Worm (Caenorhabditis elegans) whole organism, L4 larva: ENCODE results near the gene T14G8.3.

Experiments used
- F10B5.3 ChIP-seq: sonication (generic microtip); optimal IDR thresholded peaks from 2 replicates; lab custom pipeline; 2016; ENCODE audit warnings: mild to moderate bottlenecking, missing genetic modification characterization, missing compliant biosample characterization
- F37D6.2 ChIP-seq: sonication (generic microtip); optimal IDR thresholded peaks from 2 replicates; lab custom pipeline; 2016; ENCODE audit warnings: mild to moderate bottlenecking, missing genetic modification characterization, missing compliant biosample characterization
- T20F7.1 ChIP-seq: fragments of 200-800 bp; sonication (Bioruptor generic); optimal IDR thresholded peaks from 2 replicates; lab custom pipeline; 2018; ENCODE audit warnings: mild to moderate bottlenecking, missing genetic modification characterization, missing compliant biosample characterization
- T26A8.4 ChIP-seq: fragments of 200-800 bp; sonication (Bioruptor generic); IDR thresholded peaks from 2 replicates; pipeline ENCODE4 v1.3.6; 2022; ENCODE audit warnings: missing genetic modification characterization, missing compliant biosample characterization
- ZK337.2 ChIP-seq: fragments of 200-800 bp; sonication (Bioruptor generic); IDR thresholded peaks from 2 replicates; pipeline ENCODE4 v1.3.6; 2022; ENCODE audit warnings: missing genetic modification reagents, missing genetic modification characterization, missing compliant biosample characterization
- ZK546.5 ChIP-seq, 2 experiments: sonication (generic microtip); optimal IDR thresholded peaks; 2 replicates each; lab custom pipeline; 2017; ENCODE audit warnings: missing biosample characterization in 2 of 2, missing genetic modification characterization in 2 of 2
- ama-1 ChIP-seq: fragments of 150-350 bp; optimal IDR thresholded peaks from 2 replicates; lab custom pipeline; 2014; ENCODE audit warnings: inconsistent platforms, mixed read lengths
- attf-4 ChIP-seq: sonication (generic microtip); optimal IDR thresholded peaks from 3 replicates; lab custom pipeline; 2017; ENCODE audit warnings: missing biosample characterization, missing genetic modification characterization
- ceh-44 ChIP-seq: fragments of 200-800 bp; sonication (Bioruptor generic); IDR thresholded peaks from 2 replicates; pipeline ENCODE4 v1.3.6; 2022; ENCODE audit warnings: missing genetic modification reagents, missing genetic modification characterization, missing compliant biosample characterization
- ctbp-1 ChIP-seq: fragments of 200-800 bp; sonication (Bioruptor generic); IDR thresholded peaks from 2 replicates; pipeline ENCODE4 v1.3.6; 2022; ENCODE audit warnings: missing genetic modification reagents, missing genetic modification characterization, missing compliant biosample characterization
- daf-16 ChIP-seq, 3 experiments: sonication (generic microtip); optimal IDR thresholded peaks; 2 replicates each; lab custom pipeline; 2016 to 2017; ENCODE audit warnings: missing genetic modification characterization in 3 of 3, missing genetic modification reagents in 3 of 3, mild to moderate bottlenecking in 2 of 3, missing compliant biosample characterization in 2 of 3, missing biosample characterization in 1 of 3, moderate library complexity in 1 of 3
- daf-19 ChIP-seq: fragments of 200-800 bp; sonication (Bioruptor generic); conservative IDR thresholded peaks from 2 replicates; pipeline ENCODE4 v1.3.6; 2022; ENCODE audit warnings: missing genetic modification characterization, missing compliant biosample characterization
- dmd-6 ChIP-seq: fragments of 200-800 bp; sonication (Bioruptor generic); IDR thresholded peaks from 2 replicates; pipeline ENCODE4 v1.3.6; 2022; ENCODE audit warnings: missing genetic modification reagents, missing genetic modification characterization, missing compliant biosample characterization
- dmd-8 ChIP-seq: fragments of 200-800 bp; sonication (Bioruptor generic); IDR thresholded peaks from 2 replicates; pipeline ENCODE4 v1.3.6; 2022; ENCODE audit warnings: missing genetic modification characterization, missing compliant biosample characterization
- dpl-1 ChIP-seq: fragments of 150-350 bp; optimal IDR thresholded peaks from 2 replicates; lab custom pipeline; 2014; ENCODE audit warnings: missing biosample characterization, missing genetic modification reagents, missing genetic modification characterization
- duxl-1 ChIP-seq: sonication (generic microtip); optimal IDR thresholded peaks from 2 replicates; lab custom pipeline; 2016; ENCODE audit warnings: mild to moderate bottlenecking, missing genetic modification characterization, moderate library complexity, missing compliant biosample characterization; ENCODE audit not compliant: poor library complexity
- dve-1 ChIP-seq: sonication (generic microtip); optimal IDR thresholded peaks from 2 replicates; lab custom pipeline; 2017; ENCODE audit warnings: antibody characterized with exemption, mild to moderate bottlenecking, missing genetic modification characterization, missing compliant biosample characterization; ENCODE audit not compliant: insufficient read depth
- egl-43 ChIP-seq: fragments of 200-800 bp; sonication (Bioruptor generic); IDR thresholded peaks from 2 replicates; pipeline ENCODE4 v1.3.6; 2022; ENCODE audit warnings: missing genetic modification reagents, missing genetic modification characterization, missing compliant biosample characterization
- hif-1 ChIP-seq, 2 experiments: sonication (generic microtip); optimal IDR thresholded peaks; 2 replicates each; lab custom pipeline; 2016 to 2017; ENCODE audit warnings: missing compliant biosample characterization in 2 of 2, missing genetic modification characterization in 2 of 2, missing genetic modification reagents in 2 of 2, missing genotype in 2 of 2, mild to moderate bottlenecking in 1 of 2
- hlh-30 ChIP-seq: sonication (generic microtip); optimal IDR thresholded peaks from 2 replicates; lab custom pipeline; 2017; ENCODE audit warnings: antibody characterized with exemption, mild to moderate bottlenecking, missing genetic modification characterization, missing compliant biosample characterization; ENCODE audit not compliant: insufficient read depth
- hmg-1.1 ChIP-seq: fragments of 200-800 bp; sonication (Bioruptor generic); IDR thresholded peaks from 2 replicates; pipeline ENCODE4 v1.3.6; 2022; ENCODE audit warnings: missing genetic modification reagents, missing genetic modification characterization, missing compliant biosample characterization
- lin-1 ChIP-seq: fragments of 200-800 bp; sonication (Bioruptor generic); IDR thresholded peaks from 2 replicates; pipeline ENCODE4 v1.3.6; 2022; ENCODE audit warnings: missing genetic modification reagents, missing genetic modification characterization, missing compliant biosample characterization
- lin-13 ChIP-seq: fragments of 150-350 bp; optimal IDR thresholded peaks from 2 replicates; lab custom pipeline; 2014; ENCODE audit warnings: missing biosample characterization, missing genetic modification reagents, missing genetic modification characterization
- lin-29 ChIP-seq: fragments of 200-800 bp; sonication (Bioruptor generic); IDR thresholded peaks from 2 replicates; pipeline ENCODE4 v1.3.6; 2022; ENCODE audit warnings: missing genetic modification reagents, missing genetic modification characterization, missing compliant biosample characterization
- lin-38 ChIP-seq: fragments of 200-800 bp; sonication (Bioruptor generic); IDR thresholded peaks from 2 replicates; pipeline ENCODE4 v1.3.6; 2022; ENCODE audit warnings: missing genetic modification reagents, missing genetic modification characterization, missing compliant biosample characterization
- mdl-1 ChIP-seq, 2 experiments: fragments of 150-350 bp in 1 of 2; sonication (generic microtip) in 1 of 2; optimal IDR thresholded peaks; 2 replicates each; lab custom pipeline; 2014 to 2017; ENCODE audit warnings: missing biosample characterization in 2 of 2, missing genetic modification characterization in 2 of 2
- mep-1 ChIP-seq: fragments of 150-350 bp; sonication (generic microtip); optimal IDR thresholded peaks from 3 replicates; lab custom pipeline; 2014; ENCODE audit warnings: missing biosample characterization, missing genetic modification characterization
- nhr-102 ChIP-seq: sonication (generic microtip); optimal IDR thresholded peaks from 2 replicates; lab custom pipeline; 2016; ENCODE audit warnings: mild to moderate bottlenecking, missing genetic modification characterization, moderate library complexity, missing compliant biosample characterization
- nhr-111 ChIP-seq: fragments of 200-800 bp; sonication (Bioruptor generic); optimal IDR thresholded peaks from 2 replicates; lab custom pipeline; 2018; ENCODE audit warnings: mild to moderate bottlenecking, missing genetic modification characterization, missing compliant biosample characterization
- nhr-237 ChIP-seq: sonication (generic microtip); optimal IDR thresholded peaks from 2 replicates; lab custom pipeline; 2017; ENCODE audit warnings: missing biosample characterization, missing genetic modification characterization
- nhr-25 ChIP-seq: sonication (generic microtip); optimal IDR thresholded peaks from 2 replicates; lab custom pipeline; 2017; ENCODE audit warnings: missing genetic modification characterization, mild to moderate bottlenecking, missing compliant biosample characterization, antibody characterized with exemption, moderate library complexity, borderline replicate concordance; ENCODE audit not compliant: insufficient read depth
- nhr-41 ChIP-seq: fragments of 200-800 bp; sonication (Bioruptor generic); IDR thresholded peaks from 2 replicates; pipeline ENCODE4 v1.3.6; 2022; ENCODE audit warnings: missing genetic modification reagents, missing genetic modification characterization, missing compliant biosample characterization
- nhr-42 ChIP-seq: fragments of 200-800 bp; sonication (Bioruptor generic); IDR thresholded peaks from 2 replicates; pipeline ENCODE4 v1.3.6; 2022; ENCODE audit warnings: missing genetic modification characterization, missing compliant biosample characterization
- nhr-48 ChIP-seq: sonication (generic microtip); optimal IDR thresholded peaks from 2 replicates; lab custom pipeline; 2016; ENCODE audit warnings: mild to moderate bottlenecking, missing genetic modification characterization, missing compliant biosample characterization
- nhr-6 ChIP-seq: fragments of 150-350 bp; optimal IDR thresholded peaks from 2 replicates; lab custom pipeline; 2014; ENCODE audit warnings: missing biosample characterization, missing genetic modification characterization
- nhr-76 ChIP-seq: fragments of 150-350 bp; optimal IDR thresholded peaks from 2 replicates; lab custom pipeline; 2014; ENCODE audit warnings: missing biosample characterization, missing genetic modification characterization
- php-3 ChIP-seq: fragments of 200-800 bp; sonication (Bioruptor generic); IDR thresholded peaks from 2 replicates; pipeline ENCODE4 v1.3.6; 2022; ENCODE audit warnings: missing genetic modification reagents, missing genetic modification characterization, missing compliant biosample characterization
- pqm-1 ChIP-seq: sonication (generic microtip); optimal IDR thresholded peaks from 2 replicates; lab custom pipeline; 2017; ENCODE audit warnings: missing biosample characterization, missing genetic modification characterization
- set-16 ChIP-seq: fragments of 200-800 bp; sonication (Bioruptor generic); IDR thresholded peaks from 2 replicates; pipeline ENCODE4 v1.3.6; 2022; ENCODE audit warnings: missing genetic modification reagents, missing genetic modification characterization, missing compliant biosample characterization
- snpc-1.2 ChIP-seq: fragments of 200-800 bp; sonication (Bioruptor generic); IDR thresholded peaks from 2 replicates; pipeline ENCODE4 v1.3.6; 2022; ENCODE audit warnings: missing genetic modification reagents, missing genetic modification characterization, missing compliant biosample characterization
- snpc-4 ChIP-seq: fragments of 150-350 bp; optimal IDR thresholded peaks from 2 replicates; lab custom pipeline; 2014; ENCODE audit warnings: missing biosample characterization, missing genetic modification characterization
- spr-3 ChIP-seq: fragments of 200-800 bp; sonication (Bioruptor generic); optimal IDR thresholded peaks from 2 replicates; lab custom pipeline; 2018; ENCODE audit warnings: mild to moderate bottlenecking, missing genetic modification characterization, missing compliant biosample characterization
- tra-1 ChIP-seq: fragments of 200-800 bp; sonication (Bioruptor generic); IDR thresholded peaks from 2 replicates; pipeline ENCODE4 v1.3.6; 2022; ENCODE audit warnings: missing genetic modification reagents, missing genetic modification characterization, missing compliant biosample characterization
- unc-130 ChIP-seq: sonication (generic microtip); optimal IDR thresholded peaks from 2 replicates; lab custom pipeline; 2016; ENCODE audit warnings: missing genetic modification reagents, missing genetic modification characterization, missing compliant biosample characterization
- unc-39 ChIP-seq: sonication (generic microtip); optimal IDR thresholded peaks from 2 replicates; lab custom pipeline; 2017; ENCODE audit warnings: missing biosample characterization, missing genetic modification characterization
- unc-62 ChIP-seq, 3 experiments: fragments of 150-350 bp in 1 of 3; sonication (generic microtip); optimal IDR thresholded peaks in 2 of 3; peaks in 1 of 3; 1 replicate in 1 of 3; 2 replicates in 2 of 3; lab custom pipeline; 2014 to 2017; ENCODE audit warnings: missing biosample characterization in 3 of 3, missing genetic modification characterization in 3 of 3, missing genetic modification reagents in 3 of 3, missing genotype in 1 of 3
- vab-7 ChIP-seq: fragments of 200-800 bp; sonication (Bioruptor generic); IDR thresholded peaks from 2 replicates; pipeline ENCODE4 v1.3.6; 2022; ENCODE audit warnings: missing genetic modification reagents, missing genetic modification characterization, missing compliant biosample characterization
- zag-1 ChIP-seq: fragments of 150-350 bp; optimal IDR thresholded peaks from 2 replicates; lab custom pipeline; 2014; ENCODE audit warnings: missing biosample characterization, missing genetic modification characterization
- zfp-2 ChIP-seq: sonication (generic microtip); optimal IDR thresholded peaks from 2 replicates; lab custom pipeline; 2016; ENCODE audit warnings: mild to moderate bottlenecking, missing genetic modification characterization, missing compliant biosample characterization
- zip-2 ChIP-seq: fragments of 150-350 bp; optimal IDR thresholded peaks from 2 replicates; lab custom pipeline; 2014; ENCODE audit warnings: missing biosample characterization, missing genetic modification characterization
- ztf-11 ChIP-seq: fragments of 150-350 bp; optimal IDR thresholded peaks from 2 replicates; lab custom pipeline; 2014; ENCODE audit warnings: missing biosample characterization, missing genetic modification characterization

The T14G8.3 gene

DNA sequence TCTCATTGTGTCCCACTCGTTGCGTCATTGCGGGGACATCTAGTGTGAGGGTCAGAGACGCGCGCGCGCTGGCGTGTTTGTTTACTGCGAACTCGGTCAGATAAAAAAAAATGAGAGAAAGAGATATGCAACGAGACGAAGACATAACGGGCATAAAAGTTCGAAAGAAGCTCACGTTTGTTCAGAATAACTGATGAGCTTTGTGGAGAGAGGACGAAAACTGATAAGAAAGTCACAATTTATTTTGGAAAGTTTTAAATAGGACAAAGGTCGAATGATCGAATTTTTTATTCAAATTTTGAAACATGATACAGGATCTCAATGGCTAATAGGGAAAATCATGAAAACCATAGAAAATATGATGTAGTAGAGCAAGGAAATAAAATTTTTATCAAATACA, 8.0 kb upstream of the T14G8.3 start:
- no peak for TF ChIP-seq dmd-8 (GFP tag; lab: Robert Waterston, UW)
- TF ChIP-seq nhr-48, result peak; percentile 4
- TF ChIP-seq unc-39 (tag; lab: Kevin White, UChicago), result no peak
- TF ChIP-seq nhr-6 (tag; lab: Kevin White, UChicago), result no peak
- TF ChIP-seq ZK337.2 (GFP tag; lab: Robert Waterston, UW), result no peak
- no peak for TF ChIP-seq F37D6.2 (tag; lab: Kevin White, UChicago)
- TF ChIP-seq F10B5.3 (tag; lab: Kevin White, UChicago), result no peak
- no peak for TF ChIP-seq T26A8.4 (GFP tag; lab: Robert Waterston, UW)
- TF ChIP-seq nhr-42 (GFP tag; lab: Robert Waterston, UW), result no peak
- TF ChIP-seq T20F7.1 (GFP tag; lab: Kevin White, UChicago), result no peak
- no peak for TF ChIP-seq ama-1 (lab: Kevin White, UChicago)
- no peak for TF ChIP-seq nhr-237 (tag; lab: Kevin White, UChicago)
- no peak for TF ChIP-seq php-3 (GFP tag; lab: Robert Waterston, UW)
- no peak for TF ChIP-seq ctbp-1
- no peak for TF ChIP-seq ztf-11 (tag; lab: Kevin White, UChicago)
- peak; percentile 48 for TF ChIP-seq hlh-30 (tag; lab: Kevin White, UChicago)
- no peak for TF ChIP-seq dmd-6 (GFP tag; lab: Robert Waterston, UW)
- no peak for TF ChIP-seq unc-130
- TF ChIP-seq tra-1 (GFP tag; lab: Robert Waterston, UW), result no peak
- no peak for TF ChIP-seq daf-16 (GFP tag; optimal IDR thresholded peaks at IDR 0.05; lab: Kevin White, UChicago)
- peak; percentile 78 for TF ChIP-seq daf-16 (tag; optimal IDR thresholded peaks at IDR 0.05; lab: Kevin White, UChicago)
- no peak for TF ChIP-seq attf-4
- TF ChIP-seq nhr-111 (GFP tag; lab: Kevin White, UChicago), result no peak
- no peak for TF ChIP-seq set-16 (GFP tag; lab: Robert Waterston, UW)
- no peak for TF ChIP-seq nhr-41
- TF ChIP-seq lin-38, result no peak
- TF ChIP-seq unc-62 (GFP tag; optimal IDR thresholded peaks at IDR 0.05 in 1 of 2; lab: Kevin White, UChicago), result peak in 1 of 2 experiments; percentile 62
- TF ChIP-seq unc-62 (tag; optimal IDR thresholded peaks at IDR 0.05; lab: Kevin White, UChicago), result no peak
- no peak for TF ChIP-seq mep-1 (tag; lab: Kevin White, UChicago)
- no peak for TF ChIP-seq egl-43 (GFP tag; lab: Robert Waterston, UW)
- TF ChIP-seq hif-1 (tag; optimal IDR thresholded peaks at IDR 0.05; lab: Kevin White, UChicago), result no peak
- TF ChIP-seq vab-7 (GFP tag; lab: Robert Waterston, UW), result no peak
- no peak for TF ChIP-seq mdl-1 (tag; optimal IDR thresholded peaks at IDR 0.05; lab: Kevin White, UChicago)
- TF ChIP-seq zfp-2 (tag; lab: Kevin White, UChicago), result no peak
- no peak for TF ChIP-seq duxl-1 (tag; lab: Kevin White, UChicago)
- no peak for TF ChIP-seq nhr-102 (tag; lab: Kevin White, UChicago)
- no peak for TF ChIP-seq ceh-44 (GFP tag; lab: Robert Waterston, UW)
- TF ChIP-seq zag-1, result no peak
- no peak for TF ChIP-seq snpc-4 (tag; lab: Kevin White, UChicago)
- TF ChIP-seq snpc-1.2, result no peak
- no peak for TF ChIP-seq lin-1 (GFP tag; lab: Robert Waterston, UW)
- no peak for TF ChIP-seq lin-13
- TF ChIP-seq daf-19 (GFP tag; lab: Robert Waterston, UW), result no peak
- TF ChIP-seq nhr-76 (tag; lab: Kevin White, UChicago), result no peak
- TF ChIP-seq hmg-1.1 (GFP tag; lab: Robert Waterston, UW), result no peak
- TF ChIP-seq spr-3 (GFP tag; lab: Kevin White, UChicago), result no peak
- no peak for TF ChIP-seq lin-29
- peak; percentile 9 for TF ChIP-seq dpl-1 (GFP tag; lab: Kevin White, UChicago)
- no peak for TF ChIP-seq nhr-25 (tag; lab: Kevin White, UChicago)
- TF ChIP-seq dve-1 (tag; lab: Kevin White, UChicago), result peak; percentile 58
- TF ChIP-seq pqm-1, result peak; percentile 7
- no peak for TF ChIP-seq ZK546.5 (tag; optimal IDR thresholded peaks at IDR 0.05; lab: Kevin White, UChicago)
- TF ChIP-seq zip-2 (tag; lab: Kevin White, UChicago), result no peak
